Worm (Caenorhabditis elegans) whole organism, L1 larva: ENCODE results near the gene hpo-38.

Source experiments
- C16A3.4 ChIP-seq: fragments of 150-350 bp; optimal IDR thresholded peaks from 2 replicates; lab custom pipeline; 2014; ENCODE audit warnings: missing biosample characterization, missing genetic modification characterization
- Y116A8C.19 ChIP-seq: sonication (generic microtip); optimal IDR thresholded peaks from 2 replicates; lab custom pipeline; 2016; ENCODE audit warnings: missing compliant biosample characterization, missing genetic modification characterization, borderline replicate concordance
- aly-2 ChIP-seq: fragments of 150-350 bp; optimal IDR thresholded peaks from 2 replicates; lab custom pipeline; 2014; ENCODE audit warnings: missing biosample characterization, missing genetic modification characterization
- blmp-1 ChIP-seq: fragments of 150-350 bp; optimal IDR thresholded peaks from 2 replicates; lab custom pipeline; 2014; ENCODE audit warnings: missing biosample characterization, missing genetic modification characterization
- ceh-63 ChIP-seq: fragments of 200-800 bp; sonication (Bioruptor generic); optimal IDR thresholded peaks from 2 replicates; lab custom pipeline; 2018; ENCODE audit warnings: mild to moderate bottlenecking, missing genetic modification characterization, missing compliant biosample characterization
- ceh-8 ChIP-seq: fragments of 200-800 bp; sonication (Bioruptor generic); optimal IDR thresholded peaks from 2 replicates; lab custom pipeline; 2018; ENCODE audit warnings: mild to moderate bottlenecking, missing genetic modification characterization, moderate library complexity, missing compliant biosample characterization
- ceh-82 ChIP-seq, 3 experiments: fragments of 150-350 bp in 1 of 3; sonication (generic microtip) in 2 of 3; optimal IDR thresholded peaks; 2 replicates each; lab custom pipeline; 2014 to 2017; ENCODE audit warnings: missing biosample characterization in 3 of 3, missing genetic modification characterization in 3 of 3
- dpl-1 ChIP-seq, 3 experiments: fragments of 150-350 bp in 2 of 3; sonication (generic microtip) in 1 of 3; optimal IDR thresholded peaks; 2 replicates each; lab custom pipeline; 2014 to 2017; ENCODE audit warnings: missing biosample characterization in 3 of 3, missing genetic modification characterization in 3 of 3, missing genetic modification reagents in 3 of 3
- efl-1 ChIP-seq, 4 experiments: fragments of 150-350 bp; optimal IDR thresholded peaks in 3 of 4; peaks in 1 of 4; 1 replicate in 1 of 4; 2 replicates in 3 of 4; lab custom pipeline; 2014; ENCODE audit warnings: missing biosample characterization in 2 of 4, missing genetic modification characterization in 2 of 4, missing genetic modification reagents in 2 of 4
- efl-3 ChIP-seq: fragments of 200-800 bp; sonication (Bioruptor generic); optimal IDR thresholded peaks from 2 replicates; lab custom pipeline; 2018; ENCODE audit warnings: mild to moderate bottlenecking, missing genetic modification characterization, missing compliant biosample characterization
- egl-27 ChIP-seq, 2 experiments: fragments of 150-350 bp in 1 of 2; sonication (generic microtip); optimal IDR thresholded peaks; 3 replicates each; lab custom pipeline; 2017 to 2018; ENCODE audit warnings: missing biosample characterization in 2 of 2, missing genetic modification characterization in 2 of 2, missing genetic modification reagents in 2 of 2
- elt-2 ChIP-seq: sonication (generic microtip); optimal IDR thresholded peaks from 2 replicates; lab custom pipeline; 2016; ENCODE audit warnings: missing genetic modification characterization, mild to moderate bottlenecking, inconsistent platforms, missing compliant biosample characterization, missing genetic modification reagents
- elt-3 ChIP-seq, 6 experiments: fragments of 150-350 bp in 1 of 6; sonication (generic microtip); optimal IDR thresholded peaks; 2 replicates each; lab custom pipeline; 2017 to 2018; ENCODE audit warnings: missing biosample characterization in 6 of 6, missing genetic modification characterization in 6 of 6, inconsistent platforms in 1 of 6
- fkh-10 ChIP-seq: sonication (generic microtip); optimal IDR thresholded peaks from 2 replicates; lab custom pipeline; 2017; ENCODE audit warnings: missing biosample characterization, missing genetic modification reagents, missing genetic modification characterization
- fkh-4 ChIP-seq: sonication (generic microtip); optimal IDR thresholded peaks from 2 replicates; lab custom pipeline; 2016; ENCODE audit warnings: missing compliant biosample characterization, missing genetic modification characterization, borderline replicate concordance
- grh-1 ChIP-seq: fragments of 200-800 bp; sonication (Bioruptor generic); IDR thresholded peaks from 2 replicates; pipeline ENCODE4 v1.3.6; 2022; ENCODE audit warnings: missing genetic modification reagents, missing genetic modification characterization, missing compliant biosample characterization
- irx-1 ChIP-seq: sonication (generic microtip); optimal IDR thresholded peaks from 2 replicates; lab custom pipeline; 2016; ENCODE audit warnings: missing genetic modification characterization, missing compliant biosample characterization
- lin-13 ChIP-seq: fragments of 150-350 bp; optimal IDR thresholded peaks from 2 replicates; lab custom pipeline; 2014; ENCODE audit warnings: missing biosample characterization, missing genetic modification reagents, missing genetic modification characterization
- lin-14 ChIP-seq: fragments of 200-800 bp; sonication (Bioruptor generic); optimal IDR thresholded peaks from 2 replicates; lab custom pipeline; 2018; ENCODE audit warnings: mild to moderate bottlenecking, missing genetic modification characterization, moderate library complexity, missing compliant biosample characterization
- lin-39 ChIP-seq: fragments of 150-350 bp; optimal IDR thresholded peaks from 2 replicates; lab custom pipeline; 2014; ENCODE audit warnings: missing biosample characterization, missing genetic modification reagents, missing genetic modification characterization
- mdl-1 ChIP-seq, 2 experiments: fragments of 150-350 bp; optimal IDR thresholded peaks; 2 replicates each; lab custom pipeline; 2014 to 2017; ENCODE audit warnings: missing biosample characterization in 2 of 2, missing genetic modification characterization in 2 of 2, inconsistent platforms in 1 of 2
- mef-2 ChIP-seq: fragments of 150-350 bp; optimal IDR thresholded peaks from 2 replicates; lab custom pipeline; 2014; ENCODE audit warnings: missing biosample characterization, missing genetic modification characterization
- mep-1 ChIP-seq: fragments of 150-350 bp; optimal IDR thresholded peaks from 2 replicates; lab custom pipeline; 2014; ENCODE audit warnings: missing biosample characterization, missing genetic modification characterization
- nhr-19 ChIP-seq: fragments of 200-800 bp; sonication (Bioruptor generic); conservative IDR thresholded peaks from 2 replicates; pipeline ENCODE4 v1.3.6; 2022; ENCODE audit warnings: missing genetic modification characterization, missing compliant biosample characterization
- nhr-237 ChIP-seq: fragments of 150-350 bp; optimal IDR thresholded peaks from 2 replicates; lab custom pipeline; 2014; ENCODE audit warnings: missing biosample characterization, missing genetic modification characterization
- nhr-28 ChIP-seq: fragments of 150-350 bp; optimal IDR thresholded peaks from 2 replicates; lab custom pipeline; 2014; ENCODE audit warnings: missing biosample characterization, missing genetic modification characterization
- nhr-47 ChIP-seq: sonication (generic microtip); optimal IDR thresholded peaks from 2 replicates; lab custom pipeline; 2016; ENCODE audit warnings: mild to moderate bottlenecking, missing genetic modification characterization, moderate library complexity, missing compliant biosample characterization
- nhr-76 ChIP-seq: sonication (generic microtip); optimal IDR thresholded peaks from 2 replicates; lab custom pipeline; 2017; ENCODE audit warnings: missing biosample characterization, missing genetic modification characterization
- nhr-84 ChIP-seq: sonication (generic microtip); optimal IDR thresholded peaks from 2 replicates; lab custom pipeline; 2017; ENCODE audit warnings: missing biosample characterization, missing genetic modification characterization
- nhr-85 ChIP-seq: sonication (generic microtip); peaks from one replicate; lab custom pipeline; 2016; ENCODE audit warnings: missing genetic modification characterization, inconsistent platforms, missing compliant biosample characterization
- rnt-1 ChIP-seq: sonication (generic microtip); optimal IDR thresholded peaks from 2 replicates; lab custom pipeline; 2016; ENCODE audit warnings: mild to moderate bottlenecking, missing genetic modification characterization, moderate library complexity, missing compliant biosample characterization
- snu-23 ChIP-seq: sonication (generic microtip); optimal IDR thresholded peaks from 2 replicates; lab custom pipeline; 2016; ENCODE audit warnings: missing genetic modification characterization, missing compliant biosample characterization
- sox-4 ChIP-seq: sonication (generic microtip); optimal IDR thresholded peaks from 2 replicates; lab custom pipeline; 2016; ENCODE audit warnings: missing genetic modification characterization, missing compliant biosample characterization
- sptf-1 ChIP-seq: fragments of 150-350 bp; optimal IDR thresholded peaks from 2 replicates; lab custom pipeline; 2014; ENCODE audit warnings: missing biosample characterization, missing genetic modification characterization
- sup-37 ChIP-seq: fragments of 200-800 bp; sonication (Bioruptor generic); optimal IDR thresholded peaks from 2 replicates; lab custom pipeline; 2018; ENCODE audit warnings: mild to moderate bottlenecking, missing genetic modification characterization, missing compliant biosample characterization
- tlp-1 ChIP-seq: fragments of 150-350 bp; optimal IDR thresholded peaks from 2 replicates; lab custom pipeline; 2014; ENCODE audit warnings: missing biosample characterization, missing genetic modification characterization
- unc-62 ChIP-seq: fragments of 150-350 bp; optimal IDR thresholded peaks from 2 replicates; lab custom pipeline; 2014; ENCODE audit warnings: missing biosample characterization, missing genetic modification reagents, missing genetic modification characterization
- unc-86 ChIP-seq: sonication (generic microtip); optimal IDR thresholded peaks from 2 replicates; lab custom pipeline; 2016; ENCODE audit warnings: missing genetic modification characterization, missing compliant biosample characterization
- unc-98 ChIP-seq: fragments of 200-800 bp; sonication (Bioruptor generic); IDR thresholded peaks from 2 replicates; pipeline ENCODE4 v1.3.6; 2022; ENCODE audit warnings: missing genetic modification characterization, missing compliant biosample characterization
- xbp-1 ChIP-seq: sonication (generic microtip); optimal IDR thresholded peaks from 2 replicates; lab custom pipeline; 2016; ENCODE audit warnings: missing genetic modification characterization, missing compliant biosample characterization
- zag-1 ChIP-seq: fragments of 150-350 bp; optimal IDR thresholded peaks from 2 replicates; lab custom pipeline; 2014; ENCODE audit warnings: missing biosample characterization, missing genetic modification characterization
- zip-4 ChIP-seq: fragments of 200-800 bp; sonication (Bioruptor generic); optimal IDR thresholded peaks from 2 replicates; lab custom pipeline; 2018; ENCODE audit warnings: mild to moderate bottlenecking, missing genetic modification characterization, moderate library complexity, missing compliant biosample characterization
- ztf-11 ChIP-seq, 2 experiments: sonication (generic microtip); optimal IDR thresholded peaks; 2 replicates each; lab custom pipeline; 2016 to 2017; ENCODE audit warnings: missing genetic modification characterization in 2 of 2, missing biosample characterization in 1 of 2, missing compliant biosample characterization in 1 of 2

The hpo-38 gene

DNA sequence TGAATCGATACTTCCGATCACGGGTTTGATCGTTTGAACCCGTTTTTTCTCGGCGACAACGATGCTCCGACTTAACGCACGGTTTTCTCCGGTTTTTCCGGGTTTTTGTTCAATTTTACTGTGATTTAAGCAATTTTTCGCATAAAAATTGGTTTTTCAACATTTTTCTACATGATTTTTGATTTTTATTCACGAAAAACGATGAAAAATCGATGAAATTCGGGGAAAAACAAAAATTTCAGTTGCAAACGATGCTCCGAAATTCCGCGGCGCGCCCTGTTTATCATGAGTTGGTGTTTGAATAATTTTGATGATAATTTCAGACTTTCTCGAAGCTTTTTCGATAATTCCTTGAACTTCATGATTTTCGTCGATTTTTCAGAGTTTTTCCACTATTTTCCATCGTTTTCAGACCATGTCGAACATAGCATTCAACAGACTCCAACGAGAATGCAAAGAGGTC, 41.8 kb upstream of the hpo-38 start, which contains the start of gene ubc-20 (continued):
- peak; percentile 39 for TF ChIP-seq nhr-47 (tag; lab: Kevin White, UChicago)
- no peak for TF ChIP-seq ztf-11 (tag; optimal IDR thresholded peaks at IDR 0.05; lab: Kevin White, UChicago)
- TF ChIP-seq mef-2 (tag; lab: Kevin White, UChicago) = no peak
- TF ChIP-seq tlp-1 = no peak
- TF ChIP-seq lin-13 = no peak
- no peak for TF ChIP-seq ceh-82 (tag; optimal IDR thresholded peaks at IDR 0.05; lab: Kevin White, UChicago)
- no peak for TF ChIP-seq zag-1 (tag; lab: Kevin White, UChicago)
- no peak for TF ChIP-seq sox-4 (tag; lab: Kevin White, UChicago)
- TF ChIP-seq rnt-1 (tag; lab: Kevin White, UChicago) = no peak
- no peak for TF ChIP-seq mdl-1 (tag; optimal IDR thresholded peaks at IDR 0.05; lab: Kevin White, UChicago)
- TF ChIP-seq elt-3 (tag; optimal IDR thresholded peaks at IDR 0.05; lab: Kevin White, UChicago) = no peak
- no peak for TF ChIP-seq elt-2
- TF ChIP-seq ceh-63 (GFP tag; lab: Kevin White, UChicago) = no peak
- peak; percentile 7 for TF ChIP-seq xbp-1 (tag; lab: Kevin White, UChicago)
- no peak for TF ChIP-seq ceh-8
- TF ChIP-seq lin-39 = no peak
- peak; percentile 22 for TF ChIP-seq C16A3.4 (tag; lab: Kevin White, UChicago)
- TF ChIP-seq lin-14 (GFP tag; lab: Kevin White, UChicago) = no peak
- TF ChIP-seq snu-23 (GFP tag; lab: Kevin White, UChicago) = peak; percentile 48
- no peak for TF ChIP-seq nhr-19
- no peak for TF ChIP-seq aly-2 (tag; lab: Kevin White, UChicago)
- peak in 2 of 3 experiments; percentile 24 to 50 for TF ChIP-seq dpl-1 (GFP tag; optimal IDR thresholded peaks at IDR 0.05; lab: Kevin White, UChicago)
- peak; percentile 12 for TF ChIP-seq blmp-1
- TF ChIP-seq Y116A8C.19 (tag; lab: Kevin White, UChicago) = no peak
- no peak for TF ChIP-seq nhr-76 (tag; lab: Kevin White, UChicago)
- TF ChIP-seq irx-1 (tag; lab: Kevin White, UChicago) = peak; percentile 38
- TF ChIP-seq zip-4 = no peak
- no peak for TF ChIP-seq egl-27 (tag; optimal IDR thresholded peaks at IDR 0.05; lab: Kevin White, UChicago)
- TF ChIP-seq unc-98 = no peak
- TF ChIP-seq sptf-1 (tag; lab: Kevin White, UChicago) = no peak
- TF ChIP-seq sup-37 (GFP tag; lab: Kevin White, UChicago) = no peak
- no peak for TF ChIP-seq mep-1 (tag; lab: Kevin White, UChicago)
- peak; percentile 75 for TF ChIP-seq nhr-85 (tag; lab: Kevin White, UChicago)
- no peak for TF ChIP-seq efl-3 (GFP tag; lab: Kevin White, UChicago)
- TF ChIP-seq grh-1 (GFP tag; lab: Robert Waterston, UW) = no peak
- TF ChIP-seq unc-86 (tag; lab: Kevin White, UChicago) = no peak
- no peak for TF ChIP-seq fkh-10
- TF ChIP-seq nhr-84 (tag; lab: Kevin White, UChicago) = no peak
- TF ChIP-seq nhr-237 (tag; lab: Kevin White, UChicago) = no peak
- no peak for TF ChIP-seq unc-62 (GFP tag; lab: Kevin White, UChicago)

DNA sequence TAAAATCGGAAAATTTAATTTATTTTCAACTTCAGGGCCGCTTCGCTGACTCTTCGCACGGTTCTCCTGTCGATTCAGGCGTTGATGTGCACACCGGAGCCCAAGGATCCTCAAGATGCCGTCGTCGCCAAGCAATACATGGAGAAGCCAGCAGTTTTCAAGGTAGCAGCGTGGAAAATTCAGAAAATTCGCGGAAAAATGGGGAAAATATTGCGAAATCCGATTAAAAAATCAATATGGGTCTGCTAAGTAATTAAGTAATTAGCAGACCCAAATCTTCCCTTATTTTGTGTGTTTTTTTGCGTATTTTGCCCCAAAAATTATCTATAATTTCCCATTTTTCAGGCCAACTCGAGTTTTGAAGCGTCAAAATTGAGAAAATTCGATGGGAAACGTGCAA, 40.9 kb upstream of the hpo-38 start:
- TF ChIP-seq nhr-28 (tag; lab: Kevin White, UChicago) (no peak), fkh-4 (no peak), lin-39 (no peak), rnt-1 (tag; lab: Kevin White, UChicago) (no peak), mep-1 (tag; lab: Kevin White, UChicago) (no peak), elt-3 (tag; optimal IDR thresholded peaks at IDR 0.05; lab: Kevin White, UChicago) (no peak), efl-1 (optimal IDR thresholded peaks at IDR 0.05; lab: Kevin White, UChicago) (no peak), efl-1 (GFP tag; optimal IDR thresholded peaks at IDR 0.05 in 1 of 2; lab: Kevin White, UChicago) (no peak), lin-13 (no peak)
